Fruit fly (Drosophila melanogaster) whole organism, prepupa: ENCODE measurements around the gene CG6974.

ENCODE experiments used
- Blimp-1 ChIP-seq: fragments of 200-800 bp; sonication (Bioruptor generic); optimal IDR thresholded peaks from 3 replicates; lab custom pipeline; 2017; ENCODE audit warnings: missing biosample characterization, missing genetic modification characterization, mild to moderate bottlenecking, moderate library complexity, missing genetic modification reagents
- CG10631 ChIP-seq: fragments of 200-800 bp; sonication (Bioruptor generic); optimal IDR thresholded peaks from 2 replicates; lab custom pipeline; 2016; ENCODE audit warnings: missing biosample characterization, missing genetic modification characterization
- CG11294 ChIP-seq: fragments of 200-800 bp; sonication (Bioruptor generic); IDR thresholded peaks from 2 replicates; pipeline ENCODE4 v1.3.6; 2022; ENCODE audit warnings: missing biosample characterization, missing genetic modification characterization
- CG11902 ChIP-seq: fragments of 200-800 bp; sonication (Bioruptor generic); optimal IDR thresholded peaks from 3 replicates; lab custom pipeline; 2016; ENCODE audit warnings: missing biosample characterization, missing genetic modification characterization
- CG15336 ChIP-seq: fragments of 200-800 bp; sonication (Bioruptor generic); IDR thresholded peaks from 2 replicates; pipeline ENCODE4 v1.3.6; 2022; ENCODE audit warnings: missing biosample characterization, missing genetic modification characterization
- CG1621 ChIP-seq: fragments of 200-800 bp; sonication (Bioruptor generic); optimal IDR thresholded peaks from 3 replicates; lab custom pipeline; 2018; ENCODE audit warnings: missing biosample characterization, mild to moderate bottlenecking, missing genetic modification characterization
- CG16779 ChIP-seq: fragments of 200-800 bp; sonication (Bioruptor generic); optimal IDR thresholded peaks from 3 replicates; lab custom pipeline; 2017; ENCODE audit warnings: missing biosample characterization, mild to moderate bottlenecking, missing genetic modification characterization
- CG3032 ChIP-seq: fragments of 200-800 bp; optimal IDR thresholded peaks from 2 replicates; lab custom pipeline; 2019; ENCODE audit warnings: missing biosample characterization, mild to moderate bottlenecking, missing genetic modification characterization, moderate library complexity
- CG31627 ChIP-seq: fragments of 200-800 bp; sonication (Bioruptor generic); optimal IDR thresholded peaks from 3 replicates; lab custom pipeline; 2016; ENCODE audit warnings: missing biosample characterization, missing genetic modification characterization
- CG32006 ChIP-seq: fragments of 200-800 bp; sonication (Bioruptor generic); optimal IDR thresholded peaks from 3 replicates; lab custom pipeline; 2017; ENCODE audit warnings: missing biosample characterization, mild to moderate bottlenecking, missing genetic modification characterization
- CG34406 ChIP-seq: fragments of 200-800 bp; sonication (Bioruptor generic); optimal IDR thresholded peaks from 3 replicates; lab custom pipeline; 2016; ENCODE audit warnings: missing biosample characterization, missing genetic modification characterization
- CG3919 ChIP-seq: fragments of 200-800 bp; sonication (Bioruptor generic); optimal IDR thresholded peaks from 3 replicates; lab custom pipeline; 2016; ENCODE audit warnings: missing biosample characterization, missing genetic modification characterization
- CG4318 ChIP-seq: fragments of 200-800 bp; sonication (Bioruptor generic); optimal IDR thresholded peaks from 3 replicates; lab custom pipeline; 2017; ENCODE audit warnings: missing biosample characterization, mild to moderate bottlenecking, missing genetic modification characterization
- CG6276 ChIP-seq: fragments of 200-800 bp; sonication (Bioruptor generic); optimal IDR thresholded peaks from 2 replicates; lab custom pipeline; 2017; ENCODE audit warnings: missing biosample characterization, mild to moderate bottlenecking, missing genetic modification characterization
- CG6792 ChIP-seq: fragments of 200-800 bp; sonication (Bioruptor generic); optimal IDR thresholded peaks from 3 replicates; lab custom pipeline; 2016; ENCODE audit warnings: missing biosample characterization, missing genetic modification characterization
- CG6808 ChIP-seq: fragments of 200-800 bp; sonication (Bioruptor generic); optimal IDR thresholded peaks from 3 replicates; lab custom pipeline; 2017; ENCODE audit warnings: missing biosample characterization, missing genetic modification characterization, mild to moderate bottlenecking, moderate library complexity, missing genetic modification reagents
- CG6854 ChIP-seq: fragments of 200-800 bp; sonication (Bioruptor generic); optimal IDR thresholded peaks from 2 replicates; lab custom pipeline; 2017; ENCODE audit warnings: missing biosample characterization, mild to moderate bottlenecking, missing genetic modification characterization
- CG8119 ChIP-seq: fragments of 200-800 bp; sonication (Bioruptor generic); IDR thresholded peaks from 3 replicates; pipeline ENCODE4 v1.3.6; 2022; ENCODE audit warnings: missing biosample characterization, missing genetic modification characterization
- CG8319 ChIP-seq: fragments of 200-800 bp; sonication (Bioruptor generic); optimal IDR thresholded peaks from 3 replicates; lab custom pipeline; 2016; ENCODE audit warnings: missing biosample characterization, missing genetic modification characterization
- CG8632 ChIP-seq: fragments of 200-800 bp; sonication (Bioruptor generic); optimal IDR thresholded peaks from 3 replicates; lab custom pipeline; 2016; ENCODE audit warnings: missing biosample characterization, missing genetic modification characterization
- CG9139 ChIP-seq: fragments of 200-800 bp; sonication (Bioruptor generic); optimal IDR thresholded peaks from 3 replicates; lab custom pipeline; 2017; ENCODE audit warnings: missing biosample characterization, mild to moderate bottlenecking, missing genetic modification characterization
- Eip75B ChIP-seq: fragments of 200-800 bp; sonication (Bioruptor generic); optimal IDR thresholded peaks from 3 replicates; lab custom pipeline; 2016; ENCODE audit warnings: missing biosample characterization, missing genetic modification characterization
- Eip78C ChIP-seq: fragments of 200-800 bp; sonication (Bioruptor generic); peaks from one replicate; lab custom pipeline; 2016; ENCODE audit warnings: missing biosample characterization, missing genetic modification characterization
- Eip93F ChIP-seq: fragments of 200-800 bp; sonication (Bioruptor generic); optimal IDR thresholded peaks from 2 replicates; lab custom pipeline; 2016; ENCODE audit warnings: missing biosample characterization, mild to moderate bottlenecking, missing genetic modification characterization
- Ets21C ChIP-seq: fragments of 200-800 bp; sonication (Bioruptor generic); optimal IDR thresholded peaks from 3 replicates; lab custom pipeline; 2016; ENCODE audit warnings: missing biosample characterization, missing genetic modification characterization
- Ets96B ChIP-seq: fragments of 200-800 bp; optimal IDR thresholded peaks from 2 replicates; lab custom pipeline; 2019; ENCODE audit warnings: missing biosample characterization, mild to moderate bottlenecking, missing genetic modification characterization, moderate library complexity
- Gug ChIP-seq: fragments of 200-800 bp; sonication (Bioruptor generic); IDR thresholded peaks from 2 replicates; pipeline ENCODE4 v1.3.6; 2022; ENCODE audit warnings: missing biosample characterization, missing genetic modification characterization
- Hr38 ChIP-seq: sonication (Bioruptor generic); optimal IDR thresholded peaks from 2 replicates; lab custom pipeline; 2016; ENCODE audit warnings: missing biosample characterization, missing genetic modification characterization
- Hr39 ChIP-seq: fragments of 200-800 bp; sonication (Bioruptor generic); optimal IDR thresholded peaks from 2 replicates; lab custom pipeline; 2016; ENCODE audit warnings: missing biosample characterization, missing genetic modification characterization
- Hr4 ChIP-seq: fragments of 200-800 bp; sonication (Bioruptor generic); optimal IDR thresholded peaks from 3 replicates; lab custom pipeline; 2016; ENCODE audit warnings: missing biosample characterization, missing genetic modification characterization
- Lpt ChIP-seq: fragments of 200-800 bp; sonication (Bioruptor generic); optimal IDR thresholded peaks from 3 replicates; lab custom pipeline; 2016; ENCODE audit warnings: missing biosample characterization, missing genetic modification characterization
- OdsH ChIP-seq: fragments of 200-800 bp; sonication (Bioruptor generic); optimal IDR thresholded peaks from 3 replicates; lab custom pipeline; 2016; ENCODE audit warnings: missing biosample characterization, missing genetic modification characterization
- Smox ChIP-seq: fragments of 200-800 bp; sonication (Bioruptor generic); optimal IDR thresholded peaks from 3 replicates; lab custom pipeline; 2016; ENCODE audit warnings: missing biosample characterization, missing genetic modification characterization
- Sox102F ChIP-seq: fragments of 200-800 bp; sonication (Bioruptor generic); optimal IDR thresholded peaks from 2 replicates; lab custom pipeline; 2016; ENCODE audit warnings: missing biosample characterization, mild to moderate bottlenecking, missing genetic modification characterization
- Sox14 ChIP-seq: fragments of 200-800 bp; sonication (Bioruptor generic); optimal IDR thresholded peaks from 3 replicates; lab custom pipeline; 2016; ENCODE audit warnings: missing biosample characterization, missing genetic modification characterization
- Sox15 ChIP-seq: fragments of 200-800 bp; sonication (Bioruptor generic); optimal IDR thresholded peaks from 3 replicates; lab custom pipeline; 2016; ENCODE audit warnings: missing biosample characterization, missing genetic modification characterization
- achi ChIP-seq: fragments of 200-800 bp; sonication (Bioruptor generic); optimal IDR thresholded peaks from 3 replicates; lab custom pipeline; 2016; ENCODE audit warnings: missing biosample characterization, missing genetic modification characterization
- dac ChIP-seq: fragments of 200-800 bp; sonication (Bioruptor generic); optimal IDR thresholded peaks from 2 replicates; lab custom pipeline; 2017; ENCODE audit warnings: missing biosample characterization, mild to moderate bottlenecking, missing genetic modification characterization
- dsx ChIP-seq: fragments of 200-800 bp; optimal IDR thresholded peaks from 3 replicates; lab custom pipeline; 2019; ENCODE audit warnings: missing biosample characterization, mild to moderate bottlenecking, missing genetic modification characterization, moderate library complexity; ENCODE audit not compliant: poor library complexity, severe bottlenecking
- eg ChIP-seq: fragments of 200-800 bp; sonication (Bioruptor generic); IDR thresholded peaks from 3 replicates; pipeline ENCODE4 v1.3.6; 2022; ENCODE audit warnings: missing biosample characterization, missing genetic modification characterization
- fd59A ChIP-seq: fragments of 200-800 bp; sonication (Bioruptor generic); optimal IDR thresholded peaks from 2 replicates; lab custom pipeline; 2017; ENCODE audit warnings: missing biosample characterization, mild to moderate bottlenecking, missing genetic modification characterization, missing genetic modification reagents
- fd85E ChIP-seq: fragments of 200-800 bp; sonication (Bioruptor generic); optimal IDR thresholded peaks from 3 replicates; lab custom pipeline; 2016; ENCODE audit warnings: missing biosample characterization, missing genetic modification characterization
- pdm3 ChIP-seq: fragments of 200-800 bp; sonication (Bioruptor generic); optimal IDR thresholded peaks from 3 replicates; lab custom pipeline; 2016; ENCODE audit warnings: missing biosample characterization, missing genetic modification characterization
- salr ChIP-seq, 2 experiments: fragments of 200-800 bp; sonication (Bioruptor generic); optimal IDR thresholded peaks; 3 replicates each; lab custom pipeline; 2016 to 2018; ENCODE audit warnings: missing biosample characterization in 2 of 2, missing genetic modification characterization in 2 of 2, mild to moderate bottlenecking in 1 of 2
- spab ChIP-seq: fragments of 200-800 bp; sonication (Bioruptor generic); optimal IDR thresholded peaks from 2 replicates; lab custom pipeline; 2017; ENCODE audit warnings: missing biosample characterization, mild to moderate bottlenecking, missing genetic modification characterization, missing genetic modification reagents
- ss ChIP-seq, 2 experiments: fragments of 200-800 bp; sonication (Bioruptor generic); optimal IDR thresholded peaks; 2 replicates in 1 of 2; 3 replicates in 1 of 2; lab custom pipeline; 2017 to 2018; ENCODE audit warnings: mild to moderate bottlenecking in 2 of 2, missing biosample characterization in 2 of 2, missing genetic modification characterization in 2 of 2, moderate library complexity in 1 of 2
- vri ChIP-seq: fragments of 200-800 bp; sonication (Bioruptor generic); optimal IDR thresholded peaks from 3 replicates; lab custom pipeline; 2016; ENCODE audit warnings: missing biosample characterization, mild to moderate bottlenecking, missing genetic modification characterization

CG6974 gene

DNA sequence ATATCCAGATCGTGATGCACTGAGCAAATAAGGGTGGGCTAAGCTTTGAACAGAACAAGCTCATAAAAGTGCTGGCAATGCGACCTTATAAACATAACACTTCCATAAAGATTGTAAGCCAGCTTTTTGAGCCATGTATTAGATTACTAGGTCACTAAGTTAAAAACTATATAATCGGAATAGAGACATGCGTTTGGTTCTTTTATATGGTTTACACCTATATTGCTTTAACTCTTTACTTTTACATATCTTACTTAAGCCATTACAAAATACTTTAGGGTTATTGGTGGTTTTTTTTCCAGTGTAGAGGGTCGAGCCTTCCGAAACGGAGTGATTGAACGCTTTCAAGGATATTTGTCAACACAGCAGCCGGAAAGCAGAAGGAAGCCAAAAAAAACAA, 13.3 kb upstream of the CG6974 start (continued):
- TF ChIP-seq Sox15 (GFP tag; lab: Kevin White, UChicago) (peak; percentile 73), pdm3 (GFP tag; lab: Kevin White, UChicago) (peak; percentile 72), CG8319 (GFP tag; lab: Kevin White, UChicago) (peak; percentile 52), Hr4 (GFP tag; lab: Kevin White, UChicago) (no peak), CG10631 (GFP tag; lab: Kevin White, UChicago) (peak; percentile 80), CG16779 (tag; lab: Kevin White, UChicago) (peak; percentile 5), CG31627 (GFP tag; lab: Kevin White, UChicago) (peak; percentile 89), vri (GFP tag; lab: Kevin White, UChicago) (peak; percentile 48), Ets21C (GFP tag; lab: Kevin White, UChicago) (peak; percentile 78), CG6808 (GFP tag; lab: Kevin White, UChicago) (peak; percentile 89), Eip75B (peak; percentile 88), Ets96B (tag; lab: Kevin White, UChicago) (peak; percentile 85), CG6792 (GFP tag; lab: Kevin White, UChicago) (peak; percentile 72), CG4318 (peak; percentile 35), Gug (GFP tag; lab: Robert Waterston, UW) (no peak), Hr38 (GFP tag; lab: Kevin White, UChicago) (no peak), OdsH (GFP tag; lab: Kevin White, UChicago) (peak; percentile 83), Hr39 (GFP tag; lab: Kevin White, UChicago) (peak; percentile 87), Blimp-1 (GFP tag; lab: Kevin White, UChicago) (peak; percentile 62), CG8119 (peak; percentile 55), Sox102F (GFP tag; lab: Kevin White, UChicago) (peak; percentile 68), fd59A (GFP tag; lab: Kevin White, UChicago) (peak; percentile 80), spab (peak; percentile 80), ss (GFP tag; optimal IDR thresholded peaks at IDR 0.05; lab: Kevin White, UChicago) (peak; percentile 67 to 84), CG6854 (peak; percentile 39), fd85E (peak; percentile 4), dac (GFP tag; lab: Kevin White, UChicago) (no peak), Smox (GFP tag; lab: Kevin White, UChicago) (peak; percentile 80), achi (GFP tag; lab: Kevin White, UChicago) (peak; percentile 82), eg (GFP tag; lab: Robert Waterston, UW) (0 out of 3 replicates have a peak, but pooled peaks have one; percentile 6), Eip93F (GFP tag; lab: Kevin White, UChicago) (no peak), CG34406 (peak; percentile 77)

DNA sequence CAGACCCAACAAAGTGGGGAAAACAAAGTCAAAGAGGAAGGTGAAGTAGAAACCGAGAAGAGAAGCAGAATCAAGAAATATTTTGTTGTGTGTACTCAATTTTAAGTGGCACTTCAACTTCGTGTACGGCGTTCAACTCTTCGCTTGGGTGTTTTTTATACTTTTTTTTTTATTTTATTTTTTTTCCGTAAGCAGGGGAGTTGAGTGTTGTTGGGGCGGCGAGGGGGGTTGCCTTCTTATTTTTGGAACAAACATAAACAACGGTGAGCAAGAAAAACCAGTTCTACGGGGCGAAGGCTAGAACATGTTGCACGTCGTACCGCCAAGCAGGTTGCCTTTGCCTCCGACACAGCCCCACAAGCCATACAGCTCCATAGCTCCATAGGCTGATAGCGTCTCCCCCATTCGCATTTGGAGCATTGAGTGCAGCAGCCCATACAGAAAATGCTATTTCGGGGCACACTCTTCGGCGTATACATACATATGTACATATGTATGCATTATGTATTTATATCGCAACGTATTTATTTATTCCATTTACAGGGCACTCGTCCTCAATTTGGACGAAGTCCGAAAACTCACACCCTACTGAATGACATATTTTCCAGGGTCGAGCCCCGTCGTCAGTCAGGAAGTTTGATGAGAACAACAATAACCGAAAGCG, 12.7 kb upstream of the CG6974 start:
- TF ChIP-seq Sox15 (GFP tag; lab: Kevin White, UChicago) (no peak), Hr39 (GFP tag; lab: Kevin White, UChicago) (no peak), ss (GFP tag; optimal IDR thresholded peaks at IDR 0.05; lab: Kevin White, UChicago) (peak; percentile 86 to 92), Hr4 (GFP tag; lab: Kevin White, UChicago) (no peak), CG34406 (no peak), CG4318 (no peak), CG15336 (peak; percentile 64), CG32006 (GFP tag; lab: Kevin White, UChicago) (peak; percentile 7), CG11902 (GFP tag; lab: Kevin White, UChicago) (no peak), Lpt (GFP tag; lab: Kevin White, UChicago) (peak; percentile 77), Sox14 (no peak), achi (GFP tag; lab: Kevin White, UChicago) (peak; percentile 1), CG9139 (GFP tag; lab: Kevin White, UChicago) (peak; percentile 80), CG6854 (peak; percentile 49), CG8632 (GFP tag; lab: Kevin White, UChicago) (peak; percentile 22), CG11294 (GFP tag; lab: Robert Waterston, UW) (no peak), Smox (GFP tag; lab: Kevin White, UChicago) (no peak), Eip78C (GFP tag; lab: Kevin White, UChicago) (peak; percentile 76), Gug (GFP tag; lab: Robert Waterston, UW) (0 out of 2 replicates have a peak, but pooled peaks have one; percentile 17), CG3919 (GFP tag; lab: Kevin White, UChicago) (no peak), dsx (GFP tag; lab: Kevin White, UChicago) (peak; percentile 58), Eip75B (peak; percentile 29), OdsH (GFP tag; lab: Kevin White, UChicago) (no peak), CG6276 (GFP tag; lab: Kevin White, UChicago) (peak; percentile 48), salr (GFP tag; optimal IDR thresholded peaks at IDR 0.05; lab: Kevin White, UChicago) (peak in 1 of 2 experiments; percentile 34), CG1621 (tag; lab: Kevin White, UChicago) (peak; percentile 73), pdm3 (GFP tag; lab: Kevin White, UChicago) (peak; percentile 27), CG3032 (tag; lab: Kevin White, UChicago) (peak; percentile 39), Ets96B (tag; lab: Kevin White, UChicago) (peak; percentile 35), spab (peak; percentile 56)
